Fruit fly (Drosophila melanogaster) whole organism, wandering third instar larva: ENCODE data around the gene Eig71Ee.
A peak's percentile ranks its signal among the peaks of the same experiment; 100 is the strongest.

Source experiments
- Abd-B ChIP-seq: fragments of >200 bp; optimal IDR thresholded peaks from 2 replicates; lab custom pipeline; 2017; ENCODE audit warnings: missing biosample characterization, missing genetic modification characterization
- CG32264 ChIP-seq: fragments of 200-800 bp; sonication (Bioruptor generic); optimal IDR thresholded peaks from 2 replicates; lab custom pipeline; 2016; ENCODE audit warnings: missing biosample characterization, missing genetic modification characterization
- CG9705 ChIP-seq: fragments of 200-800 bp; sonication (Bioruptor generic); optimal IDR thresholded peaks from 2 replicates; lab custom pipeline; 2018; ENCODE audit warnings: missing biosample characterization, mild to moderate bottlenecking, missing genetic modification characterization
- Dfd ChIP-seq: fragments of >200 bp; optimal IDR thresholded peaks from 2 replicates; lab custom pipeline; 2017; ENCODE audit warnings: missing biosample characterization, missing genetic modification characterization
- Hnf4 ChIP-seq: fragments of 200-800 bp; sonication (Bioruptor generic); optimal IDR thresholded peaks from 2 replicates; lab custom pipeline; 2016; ENCODE audit warnings: missing biosample characterization, mild to moderate bottlenecking, missing genetic modification characterization
- Hr83 ChIP-seq: fragments of 200-300 bp; sonication (Bioruptor generic); optimal IDR thresholded peaks from 2 replicates; lab custom pipeline; 2016; ENCODE audit warnings: missing biosample characterization, mild to moderate bottlenecking, missing genetic modification characterization, moderate library complexity; ENCODE audit not compliant: poor library complexity, severe bottlenecking
- Jra ChIP-seq: sonication (Bioruptor generic); optimal IDR thresholded peaks from 2 replicates; lab custom pipeline; 2016; ENCODE audit warnings: missing biosample characterization, missing genetic modification characterization
- Mio ChIP-seq: sonication (Bioruptor generic); optimal IDR thresholded peaks from 2 replicates; lab custom pipeline; 2016; ENCODE audit warnings: missing biosample characterization, missing genetic modification characterization
- Myc ChIP-seq: fragments of >200 bp; optimal IDR thresholded peaks from 2 replicates; lab custom pipeline; 2017
- N ChIP-seq: fragments of >200 bp; optimal IDR thresholded peaks from 2 replicates; lab custom pipeline; 2018; ENCODE audit warnings: missing biosample characterization, missing external identifiers, missing genetic modification characterization
- OdsH ChIP-seq: fragments of 200-800 bp; sonication (Bioruptor generic); optimal IDR thresholded peaks from 2 replicates; lab custom pipeline; 2016; ENCODE audit warnings: missing biosample characterization, mild to moderate bottlenecking, missing genetic modification characterization
- Rel ChIP-seq, 2 experiments: fragments of 200-800 bp; sonication (Bioruptor generic) in 1 of 2; optimal IDR thresholded peaks; 2 replicates in 1 of 2; 3 replicates in 1 of 2; lab custom pipeline; 2016 to 2019; ENCODE audit warnings: mild to moderate bottlenecking in 2 of 2, missing biosample characterization in 2 of 2, missing genetic modification characterization in 2 of 2, moderate library complexity in 1 of 2
- Sp1 ChIP-seq: fragments of 200-800 bp; sonication (Bioruptor generic); optimal IDR thresholded peaks from 3 replicates; lab custom pipeline; 2019; ENCODE audit warnings: missing biosample characterization, mild to moderate bottlenecking, missing genetic modification characterization, moderate library complexity
- Vsx2 ChIP-seq: fragments of 200-300, 225-300 bp; sonication (Bioruptor generic); optimal IDR thresholded peaks from 2 replicates; lab custom pipeline; 2018; ENCODE audit warnings: missing biosample characterization, missing genetic modification characterization; ENCODE audit not compliant: partially characterized antibody
- br ChIP-seq: fragments of 200-800 bp; sonication (Bioruptor generic); optimal IDR thresholded peaks from 2 replicates; lab custom pipeline; 2016; ENCODE audit warnings: missing biosample characterization, missing genetic modification characterization
- brk ChIP-seq: fragments of 200-800 bp; sonication (Bioruptor generic); optimal IDR thresholded peaks from 2 replicates; lab custom pipeline; 2016; ENCODE audit warnings: missing biosample characterization, mild to moderate bottlenecking, missing genetic modification characterization
- dl ChIP-seq, 2 experiments: fragments of 175-275, 200-275 bp in 1 of 2; fragments of 200-275 bp in 1 of 2; sonication (Bioruptor generic); optimal IDR thresholded peaks; lab custom pipeline; 2018; ENCODE audit warnings: mild to moderate bottlenecking in 2 of 2, missing biosample characterization in 2 of 2, missing genetic modification characterization in 2 of 2, moderate library complexity in 2 of 2; ENCODE audit not compliant: partially characterized antibody in 2 of 2, insufficient read depth in 1 of 2
- dmrt93B ChIP-seq: fragments of 200-800 bp; sonication (Bioruptor generic); optimal IDR thresholded peaks from 2 replicates; lab custom pipeline; 2018; ENCODE audit warnings: missing biosample characterization, mild to moderate bottlenecking, missing genetic modification characterization
- dsf ChIP-seq: sonication (Bioruptor generic); optimal IDR thresholded peaks from 2 replicates; lab custom pipeline; 2016; ENCODE audit warnings: missing biosample characterization, missing genetic modification characterization, borderline replicate concordance
- ey ChIP-seq: fragments of 200-800 bp; sonication (Bioruptor generic); optimal IDR thresholded peaks from 2 replicates; lab custom pipeline; 2016; ENCODE audit warnings: missing biosample characterization, missing genetic modification characterization
- foxo ChIP-seq, 2 experiments: fragments of 200-800 bp; sonication (Bioruptor generic); optimal IDR thresholded peaks; 2 replicates in 1 of 2; 3 replicates in 1 of 2; lab custom pipeline; 2016 to 2017; ENCODE audit warnings: missing biosample characterization in 2 of 2, missing genetic modification characterization in 2 of 2
- fru ChIP-seq: fragments of 200-800 bp; sonication (Bioruptor generic); optimal IDR thresholded peaks from 3 replicates; lab custom pipeline; 2016; ENCODE audit warnings: missing biosample characterization, mild to moderate bottlenecking, missing genetic modification characterization
- h ChIP-seq: fragments of 200-800 bp; sonication (Bioruptor generic); optimal IDR thresholded peaks from 3 replicates; lab custom pipeline; 2016; ENCODE audit warnings: missing biosample characterization, mild to moderate bottlenecking, missing genetic modification characterization
- jim ChIP-seq: fragments of 175-275, 200-325 bp; sonication (Bioruptor generic); optimal IDR thresholded peaks from 2 replicates; lab custom pipeline; 2016; ENCODE audit warnings: missing biosample characterization, mild to moderate bottlenecking, missing genetic modification characterization
- lola ChIP-seq: fragments of >200 bp; optimal IDR thresholded peaks from 2 replicates; lab custom pipeline; 2017; ENCODE audit warnings: missing biosample characterization, missing genetic modification characterization
- rgr ChIP-seq: fragments of 200-800 bp; sonication (Bioruptor generic); optimal IDR thresholded peaks from 3 replicates; lab custom pipeline; 2016; ENCODE audit warnings: missing biosample characterization, mild to moderate bottlenecking, missing genetic modification characterization
- sage ChIP-seq: fragments of 200-800 bp; sonication (Bioruptor generic); optimal IDR thresholded peaks from 2 replicates; lab custom pipeline; 2016; ENCODE audit warnings: missing biosample characterization, mild to moderate bottlenecking, missing genetic modification characterization
- tai ChIP-seq: sonication (Bioruptor generic); optimal IDR thresholded peaks from 2 replicates; lab custom pipeline; 2016; ENCODE audit warnings: missing biosample characterization, missing genetic modification characterization
- usp ChIP-seq: fragments of >200 bp; optimal IDR thresholded peaks from 2 replicates; lab custom pipeline; 2017; ENCODE audit warnings: missing biosample characterization, missing genetic modification characterization
- woc ChIP-seq: sonication (Bioruptor generic); optimal IDR thresholded peaks from 2 replicates; lab custom pipeline; 2016; ENCODE audit warnings: missing biosample characterization, mild to moderate bottlenecking, missing genetic modification characterization

Eig71Ee gene

dm6 chr3L:15639978-15640377 is 15.8 kb downstream of the Eig71Ee start:
- TF ChIP-seq fru (GFP tag; lab: Kevin White, UChicago) = no peak
- TF ChIP-seq rgr (GFP tag; lab: Kevin White, UChicago) = no peak
- TF ChIP-seq Vsx2 (GFP tag; lab: Kevin White, UChicago) = no peak
- TF ChIP-seq Rel (GFP tag; optimal IDR thresholded peaks at IDR 0.05; lab: Kevin White, UChicago) = no peak
- TF ChIP-seq Rel (tag; optimal IDR thresholded peaks at IDR 0.05; lab: Kevin White, UChicago) = no peak
- no peak for TF ChIP-seq Hr83 (GFP tag; lab: Kevin White, UChicago)
- TF ChIP-seq Hnf4 (GFP tag; lab: Kevin White, UChicago) = no peak
- no peak for TF ChIP-seq dsf (GFP tag; lab: Kevin White, UChicago)
- no peak for TF ChIP-seq Jra (GFP tag; lab: Kevin White, UChicago)
- TF ChIP-seq Sp1 (GFP tag; lab: Kevin White, UChicago) = no peak

dm6 chr3L:15638524-15638923 is 17.3 kb downstream of the Eig71Ee start:
- TF ChIP-seq lola (GFP tag; lab: Kevin White, UChicago) = no peak

- peak; percentile 48 for TF ChIP-seq OdsH (GFP tag; lab: Kevin White, UChicago)
- peak; percentile 65 for TF ChIP-seq rgr (GFP tag; lab: Kevin White, UChicago)
- TF ChIP-seq brk (GFP tag; lab: Kevin White, UChicago) = peak; percentile 22
- TF ChIP-seq Hnf4 (GFP tag; lab: Kevin White, UChicago) = peak; percentile 49
- TF ChIP-seq tai (GFP tag; lab: Kevin White, UChicago) = peak; percentile 35
- no peak for TF ChIP-seq ey (GFP tag; lab: Kevin White, UChicago)
- no peak for TF ChIP-seq usp (GFP tag; lab: Kevin White, UChicago)
- TF ChIP-seq sage (GFP tag; lab: Kevin White, UChicago) = no peak
- TF ChIP-seq Hr83 (GFP tag; lab: Kevin White, UChicago) = peak; percentile 92
- TF ChIP-seq h (GFP tag; lab: Kevin White, UChicago) = peak; percentile 76
- no peak for TF ChIP-seq Rel (GFP tag; optimal IDR thresholded peaks at IDR 0.05; lab: Kevin White, UChicago)
- peak; percentile 42 for TF ChIP-seq Rel (tag; optimal IDR thresholded peaks at IDR 0.05; lab: Kevin White, UChicago)
- TF ChIP-seq Jra (GFP tag; lab: Kevin White, UChicago) = peak; percentile 11
- peak in 1 of 2 experiments; percentile 21 for TF ChIP-seq foxo (GFP tag; optimal IDR thresholded peaks at IDR 0.05; lab: Kevin White, UChicago)
- TF ChIP-seq fru (GFP tag; lab: Kevin White, UChicago) = peak; percentile 47
- TF ChIP-seq CG9705 (GFP tag; lab: Kevin White, UChicago) = no peak
- peak; percentile 39 for TF ChIP-seq br (GFP tag; lab: Kevin White, UChicago)
- peak; percentile 11 for TF ChIP-seq jim
These were observed 18.2 kb downstream of the Eig71Ee start for dm6 chr3L:15637618-15638017.

dm6 chr3L:15636978-15637377 is 18.8 kb downstream of the Eig71Ee start:
- TF ChIP-seq dl (GFP tag; optimal IDR thresholded peaks at IDR 0.05; lab: Kevin White, UChicago; ENCODE audit: insufficient read depth in 1 of 2, partially characterized antibody in 2 of 2) (no peak), Hr83 (GFP tag; lab: Kevin White, UChicago) (no peak), Abd-B (no peak), Sp1 (GFP tag; lab: Kevin White, UChicago) (no peak), Mio (GFP tag; lab: Kevin White, UChicago) (no peak), N (GFP tag; lab: Kevin White, UChicago) (no peak), rgr (GFP tag; lab: Kevin White, UChicago) (no peak), br (GFP tag; lab: Kevin White, UChicago) (no peak), Vsx2 (GFP tag; lab: Kevin White, UChicago) (no peak), sage (GFP tag; lab: Kevin White, UChicago) (no peak), CG32264 (GFP tag; lab: Kevin White, UChicago) (no peak), fru (GFP tag; lab: Kevin White, UChicago) (no peak), brk (GFP tag; lab: Kevin White, UChicago) (no peak), ey (GFP tag; lab: Kevin White, UChicago) (no peak), woc (GFP tag; lab: Kevin White, UChicago) (no peak), tai (GFP tag; lab: Kevin White, UChicago) (no peak), Dfd (GFP tag; lab: Kevin White, UChicago) (no peak), CG9705 (GFP tag; lab: Kevin White, UChicago) (no peak)

- no peak for TF ChIP-seq Myc (lab: Kevin White, UChicago)
- no peak for TF ChIP-seq Dfd (GFP tag; lab: Kevin White, UChicago)
- TF ChIP-seq h (GFP tag; lab: Kevin White, UChicago) = peak; percentile 26
- TF ChIP-seq Hr83 (GFP tag; lab: Kevin White, UChicago) = no peak
- no peak for TF ChIP-seq dmrt93B (GFP tag; lab: Kevin White, UChicago)
These were observed 19.5 kb downstream of the Eig71Ee start for dm6 chr3L:15636359-15636758.
